Fruit fly (Drosophila melanogaster) whole organism, adult: ENCODE measurements around the gene CG13050.

Experiments used
- CG11617 ChIP-seq: fragments of 200-800 bp; sonication (Bioruptor generic); optimal IDR thresholded peaks from 2 replicates; lab custom pipeline; 2017; ENCODE audit warnings: mild to moderate bottlenecking, missing biosample characterization, missing genetic modification reagents, missing genetic modification characterization
- CG7101 ChIP-seq: fragments of 200-800 bp; sonication (Bioruptor generic); optimal IDR thresholded peaks from 2 replicates; lab custom pipeline; 2018; ENCODE audit warnings: missing biosample characterization, mild to moderate bottlenecking, missing genetic modification characterization, moderate library complexity
- Crg-1 ChIP-seq: fragments of 200-800 bp; sonication (Bioruptor generic); optimal IDR thresholded peaks from 2 replicates; lab custom pipeline; 2016; ENCODE audit warnings: missing biosample characterization, missing genetic modification characterization
- cic ChIP-seq: fragments of 200-800 bp; sonication (Bioruptor generic); optimal IDR thresholded peaks from 2 replicates; lab custom pipeline; 2017; ENCODE audit warnings: missing biosample characterization, mild to moderate bottlenecking, missing genetic modification characterization, moderate library complexity
- kay ChIP-seq: fragments of 200-800 bp; sonication (Bioruptor generic); peaks from one replicate; lab custom pipeline; 2016; ENCODE audit warnings: missing biosample characterization, missing genetic modification characterization, borderline replicate concordance
- tj ChIP-seq: fragments of 200-800 bp; sonication (Bioruptor generic); optimal IDR thresholded peaks from 3 replicates; lab custom pipeline; 2017; ENCODE audit warnings: missing biosample characterization, mild to moderate bottlenecking, missing genetic modification characterization, moderate library complexity

DNA sequence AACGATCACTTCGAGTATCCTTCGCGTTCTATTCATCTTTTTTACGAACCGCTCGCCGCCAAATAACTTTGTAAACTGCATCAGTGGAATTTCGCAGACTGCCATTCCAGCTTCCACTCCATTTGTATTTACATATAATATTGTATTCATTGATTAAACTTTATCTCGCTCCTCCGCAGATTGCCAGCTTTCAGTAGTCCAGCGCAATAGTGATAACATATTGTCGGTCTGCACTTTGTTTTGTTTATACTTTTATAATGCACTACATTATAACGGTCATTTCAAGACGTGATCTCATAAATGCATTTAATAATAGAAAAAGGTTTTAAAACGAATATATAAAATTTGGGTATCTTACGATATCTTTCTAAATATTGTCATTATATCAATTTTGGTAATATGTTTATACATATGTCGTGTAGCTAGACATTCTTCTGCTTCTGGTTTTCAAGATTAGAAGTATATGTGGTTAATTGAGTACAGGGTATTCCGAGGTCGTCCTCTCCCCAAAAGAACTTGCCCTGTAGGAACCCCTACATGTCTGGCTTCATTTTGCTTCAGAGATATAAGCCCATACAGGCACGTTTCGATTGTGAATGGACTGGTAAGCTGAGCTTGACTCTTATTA lies 10.9 kb downstream of the CG13050 start, which contains the start of gene CG4950:
- TF ChIP-seq CG11617 (no peak), tj (GFP tag; lab: Kevin White, UChicago) (no peak), cic (GFP tag; lab: Kevin White, UChicago) (no peak), kay (no peak), Crg-1 (GFP tag; lab: Kevin White, UChicago) (no peak), CG7101 (no peak)
